Worm (Caenorhabditis elegans): ENCODE data around the gene fat-4.
"Not testable (repeated sequence)": the region's sequence is repeated elsewhere in the genome, so short reads cannot be mapped to it uniquely, and the experiment has no call there.

- not testable (repeated sequence) for TF ChIP-seq aha-1 (tag); lin-15B (tag; optimal IDR thresholded peaks at IDR 0.05); mxl-3 (GFP tag; optimal IDR thresholded peaks at IDR 0.05); cey-2 (tag; optimal IDR thresholded peaks at IDR 0.05; ENCODE audit: borderline replicate concordance, insufficient read depth); pqm-1 (tag; optimal IDR thresholded peaks at IDR 0.05); mdl-1 (tag; optimal IDR thresholded peaks at IDR 0.05); mep-1 (tag; optimal IDR thresholded peaks at IDR 0.05); lin-38 (GFP tag; IDR thresholded peaks at IDR 0.05); snpc-4 (tag; optimal IDR thresholded peaks at IDR 0.05); pha-4 (GFP tag; IDR thresholded peaks at IDR 0.05); pha-4 (tag; optimal IDR thresholded peaks at IDR 0.05); unc-39 (tag; optimal IDR thresholded peaks at IDR 0.05)
Observed at ce11 chrIV:9837349-9837748, 38.1 kb downstream of the fat-4 start, which contains the start of gene msp-10.
